Fruit fly (Drosophila melanogaster) whole organism, wandering third instar larva: ENCODE data around the gene hb.
A peak's percentile ranks its signal among the peaks of the same experiment; 100 is the strongest.

Experiments used
- Abd-B ChIP-seq: fragments of >200 bp; optimal IDR thresholded peaks from 2 replicates; lab custom pipeline; 2017; ENCODE audit warnings: missing biosample characterization, missing genetic modification characterization
- CG32264 ChIP-seq: fragments of 200-800 bp; sonication (Bioruptor generic); optimal IDR thresholded peaks from 2 replicates; lab custom pipeline; 2016; ENCODE audit warnings: missing biosample characterization, missing genetic modification characterization
- CG9705 ChIP-seq: fragments of 200-800 bp; sonication (Bioruptor generic); optimal IDR thresholded peaks from 2 replicates; lab custom pipeline; 2018; ENCODE audit warnings: missing biosample characterization, mild to moderate bottlenecking, missing genetic modification characterization
- CrebA ChIP-seq: fragments of 200-800 bp; sonication (Bioruptor generic); optimal IDR thresholded peaks from 2 replicates; lab custom pipeline; 2016; ENCODE audit warnings: missing biosample characterization, mild to moderate bottlenecking, missing genetic modification characterization, borderline replicate concordance
- Dfd ChIP-seq: fragments of >200 bp; optimal IDR thresholded peaks from 2 replicates; lab custom pipeline; 2017; ENCODE audit warnings: missing biosample characterization, missing genetic modification characterization
- Dif ChIP-seq: fragments of 200-275, 200-300 bp; sonication (Bioruptor generic); optimal IDR thresholded peaks from 2 replicates; lab custom pipeline; 2018; ENCODE audit warnings: missing biosample characterization, missing genetic modification characterization; ENCODE audit not compliant: partially characterized antibody
- GATAd ChIP-seq: sonication (Bioruptor generic); optimal IDR thresholded peaks from 2 replicates; lab custom pipeline; 2016; ENCODE audit warnings: missing biosample characterization, missing genetic modification characterization
- HLH106 ChIP-seq: fragments of 200-800 bp; optimal IDR thresholded peaks from 3 replicates; lab custom pipeline; 2019; ENCODE audit warnings: missing biosample characterization, mild to moderate bottlenecking, missing genetic modification characterization, moderate library complexity
- Hnf4 ChIP-seq: fragments of 200-800 bp; sonication (Bioruptor generic); optimal IDR thresholded peaks from 2 replicates; lab custom pipeline; 2016; ENCODE audit warnings: missing biosample characterization, mild to moderate bottlenecking, missing genetic modification characterization
- Hr78 ChIP-seq: fragments of >200 bp; optimal IDR thresholded peaks from 2 replicates; lab custom pipeline; 2017; ENCODE audit warnings: missing biosample characterization, missing genetic modification characterization
- Hr83 ChIP-seq: fragments of 200-300 bp; sonication (Bioruptor generic); optimal IDR thresholded peaks from 2 replicates; lab custom pipeline; 2016; ENCODE audit warnings: missing biosample characterization, mild to moderate bottlenecking, missing genetic modification characterization, moderate library complexity; ENCODE audit not compliant: poor library complexity, severe bottlenecking
- Jra ChIP-seq: sonication (Bioruptor generic); optimal IDR thresholded peaks from 2 replicates; lab custom pipeline; 2016; ENCODE audit warnings: missing biosample characterization, missing genetic modification characterization
- Mio ChIP-seq: sonication (Bioruptor generic); optimal IDR thresholded peaks from 2 replicates; lab custom pipeline; 2016; ENCODE audit warnings: missing biosample characterization, missing genetic modification characterization
- Myc ChIP-seq: fragments of >200 bp; optimal IDR thresholded peaks from 2 replicates; lab custom pipeline; 2017
- N ChIP-seq: fragments of >200 bp; optimal IDR thresholded peaks from 2 replicates; lab custom pipeline; 2018; ENCODE audit warnings: missing biosample characterization, missing external identifiers, missing genetic modification characterization
- OdsH ChIP-seq: fragments of 200-800 bp; sonication (Bioruptor generic); optimal IDR thresholded peaks from 2 replicates; lab custom pipeline; 2016; ENCODE audit warnings: missing biosample characterization, mild to moderate bottlenecking, missing genetic modification characterization
- Rel ChIP-seq, 2 experiments: fragments of 200-800 bp; sonication (Bioruptor generic) in 1 of 2; optimal IDR thresholded peaks; 2 replicates in 1 of 2; 3 replicates in 1 of 2; lab custom pipeline; 2016 to 2019; ENCODE audit warnings: mild to moderate bottlenecking in 2 of 2, missing biosample characterization in 2 of 2, missing genetic modification characterization in 2 of 2, moderate library complexity in 1 of 2
- Sp1 ChIP-seq: fragments of 200-800 bp; sonication (Bioruptor generic); optimal IDR thresholded peaks from 3 replicates; lab custom pipeline; 2019; ENCODE audit warnings: missing biosample characterization, mild to moderate bottlenecking, missing genetic modification characterization, moderate library complexity
- Vsx2 ChIP-seq: fragments of 200-300, 225-300 bp; sonication (Bioruptor generic); optimal IDR thresholded peaks from 2 replicates; lab custom pipeline; 2018; ENCODE audit warnings: missing biosample characterization, missing genetic modification characterization; ENCODE audit not compliant: partially characterized antibody
- br ChIP-seq: fragments of 200-800 bp; sonication (Bioruptor generic); optimal IDR thresholded peaks from 2 replicates; lab custom pipeline; 2016; ENCODE audit warnings: missing biosample characterization, missing genetic modification characterization
- brk ChIP-seq: fragments of 200-800 bp; sonication (Bioruptor generic); optimal IDR thresholded peaks from 2 replicates; lab custom pipeline; 2016; ENCODE audit warnings: missing biosample characterization, mild to moderate bottlenecking, missing genetic modification characterization
- dl ChIP-seq, 2 experiments: fragments of 175-275, 200-275 bp in 1 of 2; fragments of 200-275 bp in 1 of 2; sonication (Bioruptor generic); optimal IDR thresholded peaks; lab custom pipeline; 2018; ENCODE audit warnings: mild to moderate bottlenecking in 2 of 2, missing biosample characterization in 2 of 2, missing genetic modification characterization in 2 of 2, moderate library complexity in 2 of 2; ENCODE audit not compliant: partially characterized antibody in 2 of 2, insufficient read depth in 1 of 2
- dmrt93B ChIP-seq: fragments of 200-800 bp; sonication (Bioruptor generic); optimal IDR thresholded peaks from 2 replicates; lab custom pipeline; 2018; ENCODE audit warnings: missing biosample characterization, mild to moderate bottlenecking, missing genetic modification characterization
- dsf ChIP-seq: sonication (Bioruptor generic); optimal IDR thresholded peaks from 2 replicates; lab custom pipeline; 2016; ENCODE audit warnings: missing biosample characterization, missing genetic modification characterization, borderline replicate concordance
- ey ChIP-seq: fragments of 200-800 bp; sonication (Bioruptor generic); optimal IDR thresholded peaks from 2 replicates; lab custom pipeline; 2016; ENCODE audit warnings: missing biosample characterization, missing genetic modification characterization
- foxo ChIP-seq, 2 experiments: fragments of 200-800 bp; sonication (Bioruptor generic); optimal IDR thresholded peaks; 2 replicates in 1 of 2; 3 replicates in 1 of 2; lab custom pipeline; 2016 to 2017; ENCODE audit warnings: missing biosample characterization in 2 of 2, missing genetic modification characterization in 2 of 2
- fru ChIP-seq: fragments of 200-800 bp; sonication (Bioruptor generic); optimal IDR thresholded peaks from 3 replicates; lab custom pipeline; 2016; ENCODE audit warnings: missing biosample characterization, mild to moderate bottlenecking, missing genetic modification characterization
- h ChIP-seq: fragments of 200-800 bp; sonication (Bioruptor generic); optimal IDR thresholded peaks from 3 replicates; lab custom pipeline; 2016; ENCODE audit warnings: missing biosample characterization, mild to moderate bottlenecking, missing genetic modification characterization
- jim ChIP-seq: fragments of 175-275, 200-325 bp; sonication (Bioruptor generic); optimal IDR thresholded peaks from 2 replicates; lab custom pipeline; 2016; ENCODE audit warnings: missing biosample characterization, mild to moderate bottlenecking, missing genetic modification characterization
- lola ChIP-seq: fragments of >200 bp; optimal IDR thresholded peaks from 2 replicates; lab custom pipeline; 2017; ENCODE audit warnings: missing biosample characterization, missing genetic modification characterization
- pan ChIP-seq: fragments of >200 bp; optimal IDR thresholded peaks from 2 replicates; lab custom pipeline; 2017
- psq ChIP-seq: fragments of 200-800 bp; sonication (Bioruptor generic); optimal IDR thresholded peaks from 3 replicates; lab custom pipeline; 2017; ENCODE audit warnings: missing biosample characterization, mild to moderate bottlenecking, missing genetic modification characterization, moderate library complexity
- rgr ChIP-seq: fragments of 200-800 bp; sonication (Bioruptor generic); optimal IDR thresholded peaks from 3 replicates; lab custom pipeline; 2016; ENCODE audit warnings: missing biosample characterization, mild to moderate bottlenecking, missing genetic modification characterization
- sage ChIP-seq: fragments of 200-800 bp; sonication (Bioruptor generic); optimal IDR thresholded peaks from 2 replicates; lab custom pipeline; 2016; ENCODE audit warnings: missing biosample characterization, mild to moderate bottlenecking, missing genetic modification characterization
- sv ChIP-seq: fragments of 200-800 bp; sonication (Bioruptor generic); optimal IDR thresholded peaks from 3 replicates; lab custom pipeline; 2016; ENCODE audit warnings: missing biosample characterization, missing genetic modification characterization
- tai ChIP-seq: sonication (Bioruptor generic); optimal IDR thresholded peaks from 2 replicates; lab custom pipeline; 2016; ENCODE audit warnings: missing biosample characterization, missing genetic modification characterization
- usp ChIP-seq: fragments of >200 bp; optimal IDR thresholded peaks from 2 replicates; lab custom pipeline; 2017; ENCODE audit warnings: missing biosample characterization, missing genetic modification characterization
- woc ChIP-seq: sonication (Bioruptor generic); optimal IDR thresholded peaks from 2 replicates; lab custom pipeline; 2016; ENCODE audit warnings: missing biosample characterization, mild to moderate bottlenecking, missing genetic modification characterization

hb gene

dm6 chr3R:8715851-8716550, 18.4 kb upstream of the hb start, which contains the start of gene TMEM216:
TMEM216 (plus strand) TSS chr3R:8716243.
- TF ChIP-seq Hr78: no peak
- no peak for TF ChIP-seq Dfd
- no peak for TF ChIP-seq Rel (GFP tag; optimal IDR thresholded peaks at IDR 0.05; lab: Kevin White, UChicago)
- TF ChIP-seq Rel (tag; optimal IDR thresholded peaks at IDR 0.05; lab: Kevin White, UChicago): peak; percentile 58
- peak; percentile 1 for TF ChIP-seq rgr (GFP tag; lab: Kevin White, UChicago)
- peak; percentile 2 for TF ChIP-seq psq

- no peak for TF ChIP-seq HLH106 (tag; lab: Kevin White, UChicago)
- TF ChIP-seq Rel (GFP tag; optimal IDR thresholded peaks at IDR 0.05; lab: Kevin White, UChicago): no peak
- no peak for TF ChIP-seq Rel (tag; optimal IDR thresholded peaks at IDR 0.05; lab: Kevin White, UChicago)
- no peak for TF ChIP-seq Jra
- TF ChIP-seq Hr83 (GFP tag; lab: Kevin White, UChicago): no peak
- no peak for TF ChIP-seq Hr78
- no peak for TF ChIP-seq Sp1 (GFP tag; lab: Kevin White, UChicago)
- no peak for TF ChIP-seq Dfd
- no peak for TF ChIP-seq jim (GFP tag; lab: Kevin White, UChicago)
- TF ChIP-seq fru (GFP tag; lab: Kevin White, UChicago): no peak
- no peak for TF ChIP-seq Abd-B (GFP tag; lab: Kevin White, UChicago)
- TF ChIP-seq brk (GFP tag; lab: Kevin White, UChicago): no peak
- TF ChIP-seq dmrt93B (GFP tag; lab: Kevin White, UChicago): no peak
- no peak for TF ChIP-seq foxo (GFP tag; optimal IDR thresholded peaks at IDR 0.05; lab: Kevin White, UChicago)
- TF ChIP-seq Hnf4: no peak
- no peak for TF ChIP-seq dsf
- TF ChIP-seq psq: no peak
- no peak for TF ChIP-seq sage (GFP tag; lab: Kevin White, UChicago)
- no peak for TF ChIP-seq N (GFP tag; lab: Kevin White, UChicago)
- TF ChIP-seq, all 38 proteins: peak for 0
These were observed 17.7 kb upstream of the hb start for dm6 chr3R:8715371-8715770.

- TF ChIP-seq OdsH (GFP tag; lab: Kevin White, UChicago) (no peak), Mio (no peak), Jra (no peak), HLH106 (tag; lab: Kevin White, UChicago) (peak; percentile 39), sage (GFP tag; lab: Kevin White, UChicago) (peak; percentile 21), br (no peak), Hnf4 (no peak), Hr78 (no peak), h (GFP tag; lab: Kevin White, UChicago) (no peak), foxo (GFP tag; optimal IDR thresholded peaks at IDR 0.05; lab: Kevin White, UChicago) (peak in 1 of 2 experiments; percentile 42), Myc (lab: Kevin White, UChicago) (no peak), tai (GFP tag; lab: Kevin White, UChicago) (no peak), ey (GFP tag; lab: Kevin White, UChicago) (no peak), CrebA (GFP tag; lab: Kevin White, UChicago) (no peak), fru (GFP tag; lab: Kevin White, UChicago) (peak; percentile 9), CG32264 (GFP tag; lab: Kevin White, UChicago) (no peak), Sp1 (GFP tag; lab: Kevin White, UChicago) (peak; percentile 52), pan (lab: Kevin White, UChicago) (no peak), N (GFP tag; lab: Kevin White, UChicago) (no peak), Rel (GFP tag; optimal IDR thresholded peaks at IDR 0.05; lab: Kevin White, UChicago) (no peak), Rel (tag; optimal IDR thresholded peaks at IDR 0.05; lab: Kevin White, UChicago) (peak; percentile 9), Vsx2 (GFP tag; lab: Kevin White, UChicago) (no peak), dmrt93B (GFP tag; lab: Kevin White, UChicago) (peak; percentile 19), GATAd (GFP tag; lab: Kevin White, UChicago) (no peak), usp (no peak), Abd-B (GFP tag; lab: Kevin White, UChicago) (no peak), rgr (GFP tag; lab: Kevin White, UChicago) (peak; percentile 33), sv (GFP tag; lab: Kevin White, UChicago) (no peak), lola (no peak), Hr83 (GFP tag; lab: Kevin White, UChicago) (no peak), brk (GFP tag; lab: Kevin White, UChicago) (no peak), CG9705 (GFP tag; lab: Kevin White, UChicago) (no peak), dsf (no peak), dl (GFP tag; optimal IDR thresholded peaks at IDR 0.05; lab: Kevin White, UChicago; ENCODE audit: insufficient read depth in 1 of 2, partially characterized antibody in 2 of 2) (no peak), psq (peak; percentile 49), woc (GFP tag; lab: Kevin White, UChicago) (no peak), Dif (GFP tag; lab: Kevin White, UChicago) (peak; percentile 5), Dfd (no peak), jim (GFP tag; lab: Kevin White, UChicago) (no peak)
These were observed 15.1 kb upstream of the hb start, which contains the start of gene CG8112 for dm6 chr3R:8712722-8713131. CG8112 (plus strand) TSS chr3R:8712933.
